Fruit fly (Drosophila melanogaster): Measurements from ENCODE around the gene eIF4EHP.

eIF4EHP gene

DNA sequence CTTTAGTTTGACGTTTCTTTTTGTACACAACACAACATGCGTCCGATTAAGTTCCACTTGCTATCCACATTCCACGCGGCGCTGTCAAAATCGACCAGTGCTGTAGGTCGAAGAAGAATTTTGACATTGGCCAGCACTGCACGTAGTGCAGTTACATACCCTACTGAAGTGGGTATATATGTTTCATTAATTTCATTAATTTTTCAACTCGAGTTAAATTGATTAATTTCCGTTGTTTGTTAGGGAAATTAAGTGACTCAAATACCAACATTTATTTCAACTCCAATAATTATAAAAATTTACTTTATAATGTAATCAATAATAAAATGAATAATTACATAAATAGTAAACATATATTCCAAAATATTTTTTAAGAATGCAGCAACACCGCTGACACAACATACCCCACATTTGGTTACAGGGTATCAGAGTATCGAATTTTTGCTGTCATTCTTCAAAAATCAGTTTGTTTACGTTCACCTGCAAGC, at the start of gene eIF4EHP, which contains the start of gene CG18428:
Gene eIF4EHP (minus strand): TSS at position 59 of the 488 bp plus-strand sequence.
Gene CG18428 (plus strand): TSS at position 435 of the 488 bp plus-strand sequence.
- TF ChIP-seq gl (tag; optimal IDR thresholded peaks at IDR 0.05): peak; percentile 94
- TF ChIP-seq CG34367 (tag; optimal IDR thresholded peaks at IDR 0.05): peak; percentile 99
- peak; percentile 99 for TF ChIP-seq Snoo (tag; optimal IDR thresholded peaks at IDR 0.05)
- no peak for TF ChIP-seq Ets98B (GFP tag; IDR thresholded peaks at IDR 0.05)
- no peak for TF ChIP-seq CG10348 (GFP tag; IDR thresholded peaks at IDR 0.05)
- TF ChIP-seq CG9948 (tag; optimal IDR thresholded peaks at IDR 0.05): peak; percentile 100
- TF ChIP-seq D1 (tag; optimal IDR thresholded peaks at IDR 0.05): peak; percentile 100
- no peak for TF ChIP-seq rn (GFP tag; IDR thresholded peaks at IDR 0.05)
- TF ChIP-seq CG17806 (tag; optimal IDR thresholded peaks at IDR 0.05): peak; percentile 100
- peak; percentile 100 for TF ChIP-seq CG8159 (tag; optimal IDR thresholded peaks at IDR 0.05)
- TF ChIP-seq CG13204 (GFP tag; optimal IDR thresholded peaks at IDR 0.05): peak; percentile 98
- no peak for TF ChIP-seq CG4496 (GFP tag; IDR thresholded peaks at IDR 0.05)
- no peak; the same call in 1 of the 2 replicates for TF ChIP-seq CG12605 (GFP tag; IDR thresholded peaks at IDR 0.05)
- peak; percentile 100 for TF ChIP-seq CG14655 (GFP tag; optimal IDR thresholded peaks at IDR 0.05)
- TF ChIP-seq CG8301 (tag; optimal IDR thresholded peaks at IDR 0.05): peak; percentile 100
- peak; percentile 78 for TF ChIP-seq EcR (GFP tag; optimal IDR thresholded peaks at IDR 0.05)
- TF ChIP-seq CG15710 (tag; optimal IDR thresholded peaks at IDR 0.05): peak; percentile 100
- TF ChIP-seq Pif1B (GFP tag; optimal IDR thresholded peaks at IDR 0.05): peak; percentile 90
- no peak for TF ChIP-seq CG32121 (GFP tag; IDR thresholded peaks at IDR 0.05)
- TF ChIP-seq fd96Ca (GFP tag; IDR thresholded peaks at IDR 0.05): 0 out of 3 replicates have a peak, but pooled peaks have one; percentile 93
- peak; percentile 97 for TF ChIP-seq Pif1A (GFP tag; optimal IDR thresholded peaks at IDR 0.05)

dm6 chr3R:24151924-24152809, 43.4 kb upstream of the eIF4EHP start, which contains the start of the genes p38a and CG6178:
p38a (minus strand) TSS chr3R:24152321.
CG6178 (plus strand) TSS chr3R:24152347.
- TF ChIP-seq CG13204 (GFP tag; optimal IDR thresholded peaks at IDR 0.05) (peak; percentile 89), fd96Ca (GFP tag; IDR thresholded peaks at IDR 0.05) (peak; percentile 95), CG4496 (GFP tag; IDR thresholded peaks at IDR 0.05) (peak; percentile 97), CG34367 (tag; optimal IDR thresholded peaks at IDR 0.05) (peak; percentile 94), Ets98B (GFP tag; IDR thresholded peaks at IDR 0.05) (peak; percentile 97), CG9948 (tag; optimal IDR thresholded peaks at IDR 0.05) (peak; percentile 99), CG32121 (GFP tag; IDR thresholded peaks at IDR 0.05) (peak; percentile 98), CG14655 (GFP tag; optimal IDR thresholded peaks at IDR 0.05) (peak; percentile 99), CG8301 (tag; optimal IDR thresholded peaks at IDR 0.05) (peak; percentile 98), CG17806 (tag; optimal IDR thresholded peaks at IDR 0.05) (peak; percentile 98), CG10348 (GFP tag; IDR thresholded peaks at IDR 0.05) (peak; percentile 91), EcR (GFP tag; optimal IDR thresholded peaks at IDR 0.05) (peak; percentile 63), Snoo (tag; optimal IDR thresholded peaks at IDR 0.05) (peak; percentile 98), Pif1A (GFP tag; optimal IDR thresholded peaks at IDR 0.05) (peak; percentile 91), CG12605 (GFP tag; IDR thresholded peaks at IDR 0.05) (peak; percentile 89), gl (tag; optimal IDR thresholded peaks at IDR 0.05) (peak; percentile 74), CG8159 (tag; optimal IDR thresholded peaks at IDR 0.05) (peak; percentile 99), CG15710 (tag; optimal IDR thresholded peaks at IDR 0.05) (peak; percentile 99), Pif1B (GFP tag; optimal IDR thresholded peaks at IDR 0.05) (peak; percentile 97), rn (GFP tag; IDR thresholded peaks at IDR 0.05) (peak; percentile 97), D1 (tag; optimal IDR thresholded peaks at IDR 0.05) (no peak)

- no peak for TF ChIP-seq CG4496 (GFP tag; IDR thresholded peaks at IDR 0.05)
- TF ChIP-seq Ets98B (GFP tag; IDR thresholded peaks at IDR 0.05): no peak
- no peak for TF ChIP-seq CG34367 (tag; optimal IDR thresholded peaks at IDR 0.05)
- no peak for TF ChIP-seq gl (tag; optimal IDR thresholded peaks at IDR 0.05)
- TF ChIP-seq fd96Ca (GFP tag; IDR thresholded peaks at IDR 0.05): no peak
- TF ChIP-seq CG14655 (GFP tag; optimal IDR thresholded peaks at IDR 0.05): no peak
- no peak for TF ChIP-seq CG10348 (GFP tag; IDR thresholded peaks at IDR 0.05)
- no peak for TF ChIP-seq rn (GFP tag; IDR thresholded peaks at IDR 0.05)
- no peak for TF ChIP-seq D1 (tag; optimal IDR thresholded peaks at IDR 0.05)
- no peak for TF ChIP-seq CG15710 (tag; optimal IDR thresholded peaks at IDR 0.05)
Measured at dm6 chr3R:24150103-24150502, 41.3 kb upstream of the eIF4EHP start, which contains the start of gene p38c. p38c (minus strand) TSS chr3R:24150203.

dm6 chr3R:24148838-24149237, 40.1 kb upstream of the eIF4EHP start, which contains the start of gene Slimp:
Slimp (minus strand) TSS chr3R:24148967.
- TF ChIP-seq CG8301 (tag; optimal IDR thresholded peaks at IDR 0.05) (no peak), fd96Ca (GFP tag; IDR thresholded peaks at IDR 0.05) (no peak), CG32121 (GFP tag; IDR thresholded peaks at IDR 0.05) (0 out of 2 replicates have a peak, but pooled peaks have one; percentile 19), CG10348 (GFP tag; IDR thresholded peaks at IDR 0.05) (no peak), CG9948 (tag; optimal IDR thresholded peaks at IDR 0.05) (no peak), D1 (tag; optimal IDR thresholded peaks at IDR 0.05) (no peak), rn (GFP tag; IDR thresholded peaks at IDR 0.05) (no peak), EcR (GFP tag; optimal IDR thresholded peaks at IDR 0.05) (no peak), Pif1B (GFP tag; optimal IDR thresholded peaks at IDR 0.05) (peak; percentile 2), Pif1A (GFP tag; optimal IDR thresholded peaks at IDR 0.05) (peak; percentile 47), CG17806 (tag; optimal IDR thresholded peaks at IDR 0.05) (no peak), CG15710 (tag; optimal IDR thresholded peaks at IDR 0.05) (no peak), CG8159 (tag; optimal IDR thresholded peaks at IDR 0.05) (no peak)

DNA sequence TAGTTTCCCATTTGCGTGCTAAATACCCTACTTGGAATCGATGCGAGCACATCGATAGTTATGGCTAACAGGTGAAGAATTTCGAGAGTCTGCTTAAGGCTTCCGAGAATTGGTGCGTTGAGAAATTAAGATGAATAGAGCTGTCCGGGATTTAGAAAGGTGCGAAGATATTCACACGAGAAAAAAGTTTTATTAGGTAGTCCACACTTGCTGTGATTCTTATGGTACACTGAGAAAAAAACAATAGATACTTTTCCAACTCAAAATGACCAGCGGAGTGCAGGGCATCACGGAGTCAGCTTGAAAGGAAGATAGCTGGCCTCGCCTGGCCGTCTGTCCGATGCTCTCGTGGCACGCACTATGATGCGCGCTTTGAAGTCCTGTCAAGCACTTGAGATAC, 35.8 kb upstream of the eIF4EHP start:
- TF ChIP-seq CG10348 (GFP tag; IDR thresholded peaks at IDR 0.05) (no peak), D1 (tag; optimal IDR thresholded peaks at IDR 0.05) (peak; percentile 47), Ets98B (GFP tag; IDR thresholded peaks at IDR 0.05) (peak; percentile 17; the same call in 1 of the 2 replicates), CG14655 (GFP tag; optimal IDR thresholded peaks at IDR 0.05) (peak; percentile 90), rn (GFP tag; IDR thresholded peaks at IDR 0.05) (no peak), CG32121 (GFP tag; IDR thresholded peaks at IDR 0.05) (0 out of 2 replicates have a peak, but pooled peaks have one; percentile 7), CG12605 (GFP tag; IDR thresholded peaks at IDR 0.05) (no peak), EcR (GFP tag; optimal IDR thresholded peaks at IDR 0.05) (no peak), CG15710 (tag; optimal IDR thresholded peaks at IDR 0.05) (peak; percentile 74), Pif1B (GFP tag; optimal IDR thresholded peaks at IDR 0.05) (peak; percentile 62), gl (tag; optimal IDR thresholded peaks at IDR 0.05) (peak; percentile 60), CG4496 (GFP tag; IDR thresholded peaks at IDR 0.05) (peak; percentile 62; the same call in 2 of the 3 replicates), CG8159 (tag; optimal IDR thresholded peaks at IDR 0.05) (peak; percentile 75), Snoo (tag; optimal IDR thresholded peaks at IDR 0.05) (no peak), CG8301 (tag; optimal IDR thresholded peaks at IDR 0.05) (peak; percentile 86), fd96Ca (GFP tag; IDR thresholded peaks at IDR 0.05) (peak; percentile 72; the same call in 2 of the 3 replicates), CG17806 (tag; optimal IDR thresholded peaks at IDR 0.05) (peak; percentile 79), CG13204 (GFP tag; optimal IDR thresholded peaks at IDR 0.05) (no peak), CG9948 (tag; optimal IDR thresholded peaks at IDR 0.05) (peak; percentile 85), CG34367 (tag; optimal IDR thresholded peaks at IDR 0.05) (peak; percentile 70), Pif1A (GFP tag; optimal IDR thresholded peaks at IDR 0.05) (peak; percentile 78)

Measured in whole organism, pupa.